Fruit fly (Drosophila melanogaster) whole organism, embryonic: ENCODE results near the gene Lip2.

Experiments used
- ATbp ChIP-seq: fragments of 200-800 bp; sonication (Bioruptor generic); optimal IDR thresholded peaks from 2 replicates; lab custom pipeline; 2017; ENCODE audit warnings: missing biosample characterization, mild to moderate bottlenecking, missing genetic modification characterization, missing genetic modification reagents
- Aef1 ChIP-seq: fragments of 200-800 bp; sonication (Bioruptor generic); IDR thresholded peaks from 3 replicates; pipeline ENCODE4 v1.3.6; 2022; ENCODE audit warnings: missing biosample characterization, missing genetic modification characterization
- Asciz ChIP-seq: fragments of 200-800 bp; sonication (Bioruptor generic); optimal IDR thresholded peaks from 2 replicates; lab custom pipeline; 2017; ENCODE audit warnings: missing biosample characterization, mild to moderate bottlenecking, missing genetic modification characterization, missing genetic modification reagents
- B-H1 ChIP-seq: fragments of 200-800 bp; sonication (Bioruptor generic); IDR thresholded peaks from 3 replicates; pipeline ENCODE4 v1.3.6; 2022; ENCODE audit warnings: missing biosample characterization, missing genetic modification characterization
- B-H2 ChIP-seq: fragments of 200-800 bp; sonication (Bioruptor generic); optimal IDR thresholded peaks from 2 replicates; lab custom pipeline; 2018; ENCODE audit warnings: missing biosample characterization, mild to moderate bottlenecking, missing genetic modification characterization
- BtbVII ChIP-seq: fragments of 200-800 bp; sonication (Bioruptor generic); optimal IDR thresholded peaks from 3 replicates; lab custom pipeline; 2017; ENCODE audit warnings: missing biosample characterization, mild to moderate bottlenecking, missing genetic modification characterization
- CG10462 ChIP-seq: fragments of 200-800 bp; sonication (Bioruptor generic); optimal IDR thresholded peaks from 2 replicates; lab custom pipeline; 2016; ENCODE audit warnings: missing biosample characterization, missing genetic modification characterization
- CG10979 ChIP-seq: fragments of 200-800 bp; sonication (Bioruptor generic); optimal IDR thresholded peaks from 2 replicates; lab custom pipeline; 2018; ENCODE audit warnings: missing biosample characterization, mild to moderate bottlenecking, missing genetic modification characterization, moderate library complexity
- CG14441 ChIP-seq: fragments of 200-800 bp; sonication (Bioruptor generic); IDR thresholded peaks from 2 replicates; pipeline ENCODE4 v1.3.6; 2022; ENCODE audit warnings: missing biosample characterization, missing genetic modification characterization
- CG14860 ChIP-seq: fragments of 200-800 bp; sonication (Bioruptor generic); IDR thresholded peaks from 3 replicates; pipeline ENCODE4 v1.3.6; 2022; ENCODE audit warnings: missing biosample characterization, missing genetic modification characterization; ENCODE audit not compliant: partially characterized antibody
- CG15696 ChIP-seq: fragments of 200-800 bp; sonication (Bioruptor generic); optimal IDR thresholded peaks from 2 replicates; lab custom pipeline; 2019; ENCODE audit warnings: missing biosample characterization, mild to moderate bottlenecking, missing genetic modification characterization, moderate library complexity
- CG1647 ChIP-seq: fragments of 200-800 bp; sonication (Bioruptor generic); optimal IDR thresholded peaks from 3 replicates; lab custom pipeline; 2016; ENCODE audit warnings: missing biosample characterization, missing genetic modification characterization
- CG2116 ChIP-seq: fragments of 200-800 bp; sonication (Bioruptor generic); optimal IDR thresholded peaks from 3 replicates; lab custom pipeline; 2018; ENCODE audit warnings: missing biosample characterization, mild to moderate bottlenecking, missing genetic modification characterization
- CG34422 ChIP-seq: fragments of 200-800 bp; sonication (Bioruptor generic); IDR thresholded peaks from 3 replicates; pipeline ENCODE4 v1.3.6; 2022; ENCODE audit warnings: missing biosample characterization, missing genetic modification characterization
- CG5953 ChIP-seq: fragments of 200-800 bp; sonication (Bioruptor generic); IDR thresholded peaks from 2 replicates; pipeline ENCODE4 v1.3.6; 2022; ENCODE audit warnings: missing biosample characterization, missing genetic modification characterization
- CG6765 ChIP-seq: fragments of 200-800 bp; sonication (Bioruptor generic); optimal IDR thresholded peaks from 3 replicates; lab custom pipeline; 2017; ENCODE audit warnings: missing biosample characterization, mild to moderate bottlenecking, missing genetic modification characterization
- CG8290 ChIP-seq, 3 experiments: fragments of 200-800 bp; sonication (Bioruptor generic); optimal IDR thresholded peaks; 2 replicates each; lab custom pipeline; 2016 to 2019; ENCODE audit warnings: missing biosample characterization in 3 of 3, missing genetic modification characterization in 3 of 3, mild to moderate bottlenecking in 2 of 3, moderate library complexity in 1 of 3
- CG9797 ChIP-seq: fragments of 200-800 bp; sonication (Bioruptor generic); optimal IDR thresholded peaks from 3 replicates; lab custom pipeline; 2018; ENCODE audit warnings: missing biosample characterization, mild to moderate bottlenecking, missing genetic modification characterization
- CkIIα-i1 ChIP-seq: fragments of 200-800 bp; sonication (Bioruptor generic); IDR thresholded peaks from 2 replicates; pipeline ENCODE4 v1.3.6; 2022; ENCODE audit warnings: missing biosample characterization, missing genetic modification characterization
- CrebB ChIP-seq: fragments of 200-800 bp; sonication (Bioruptor generic); optimal IDR thresholded peaks from 3 replicates; lab custom pipeline; 2018; ENCODE audit warnings: missing biosample characterization, mild to moderate bottlenecking, missing genetic modification characterization
- Dek ChIP-seq: fragments of 200-800 bp; sonication (Bioruptor generic); optimal IDR thresholded peaks from 3 replicates; lab custom pipeline; 2019; ENCODE audit warnings: missing biosample characterization, mild to moderate bottlenecking, missing genetic modification characterization, moderate library complexity
- Doc2 ChIP-seq: fragments of 200-800 bp; sonication (Bioruptor generic); IDR thresholded peaks from 2 replicates; pipeline ENCODE4 v1.3.6; 2022; ENCODE audit warnings: missing biosample characterization, missing genetic modification characterization
- Dp ChIP-seq: fragments of 200-800 bp; sonication (Bioruptor generic); optimal IDR thresholded peaks from 2 replicates; lab custom pipeline; 2018; ENCODE audit warnings: missing biosample characterization, mild to moderate bottlenecking, missing genetic modification characterization, moderate library complexity
- Drgx ChIP-seq: fragments of 200-800 bp; sonication (Bioruptor generic); IDR thresholded peaks from 2 replicates; pipeline ENCODE4 v1.3.6; 2022; ENCODE audit warnings: missing biosample characterization, missing genetic modification characterization
- Gsc ChIP-seq: fragments of 200-800 bp; sonication (Bioruptor generic); IDR thresholded peaks from 2 replicates; pipeline ENCODE4 v1.3.6; 2022; ENCODE audit warnings: missing biosample characterization, missing genetic modification characterization
- Hand ChIP-seq: fragments of 200-800 bp; sonication (Bioruptor generic); optimal IDR thresholded peaks from 2 replicates; lab custom pipeline; 2017; ENCODE audit warnings: mild to moderate bottlenecking, missing biosample characterization, missing genetic modification reagents, missing genetic modification characterization
- Jarid2 ChIP-seq: fragments of 200-800 bp; sonication (Bioruptor generic); optimal IDR thresholded peaks from 3 replicates; lab custom pipeline; 2017; ENCODE audit warnings: mild to moderate bottlenecking, missing biosample characterization, missing genetic modification reagents, missing genetic modification characterization
- Mrtf ChIP-seq: fragments of 200-800 bp; sonication (Bioruptor generic); IDR thresholded peaks from 3 replicates; pipeline ENCODE4 v1.3.6; 2022; ENCODE audit warnings: missing biosample characterization, missing genetic modification characterization
- Sox100B ChIP-seq: fragments of 200-800 bp; sonication (Bioruptor generic); optimal IDR thresholded peaks from 3 replicates; lab custom pipeline; 2018; ENCODE audit warnings: missing biosample characterization, mild to moderate bottlenecking, missing genetic modification characterization
- ac ChIP-seq: fragments of 200-800 bp; sonication (Bioruptor generic); optimal IDR thresholded peaks from 3 replicates; lab custom pipeline; 2017; ENCODE audit warnings: missing biosample characterization, mild to moderate bottlenecking, missing genetic modification characterization
- al ChIP-seq: fragments of 200-800 bp; sonication (Bioruptor generic); IDR thresholded peaks from 2 replicates; pipeline ENCODE4 v1.3.6; 2022; ENCODE audit warnings: missing biosample characterization, missing genetic modification characterization
- ara ChIP-seq: fragments of 200-800 bp; sonication (Bioruptor generic); IDR thresholded peaks from 2 replicates; pipeline ENCODE4 v1.3.6; 2022; ENCODE audit warnings: missing biosample characterization, missing genetic modification characterization
- ase ChIP-seq: fragments of 200-800 bp; sonication (Bioruptor generic); IDR thresholded peaks from 3 replicates; pipeline ENCODE4 v1.3.6; 2022; ENCODE audit warnings: missing biosample characterization, missing genetic modification characterization
- br ChIP-seq: fragments of >200 bp; optimal IDR thresholded peaks from 2 replicates; lab custom pipeline; 2017
- cato ChIP-seq: fragments of 200-800 bp; sonication (Bioruptor generic); optimal IDR thresholded peaks from 2 replicates; lab custom pipeline; 2016; ENCODE audit warnings: missing biosample characterization, missing genetic modification characterization, borderline replicate concordance
- ci ChIP-seq: fragments of 200-800 bp; sonication (Bioruptor generic); IDR thresholded peaks from 3 replicates; pipeline ENCODE4 v1.3.6; 2022; ENCODE audit warnings: missing biosample characterization, missing genetic modification characterization
- danr ChIP-seq: fragments of 200-800 bp; sonication (Bioruptor generic); IDR thresholded peaks from 2 replicates; pipeline ENCODE4 v1.3.6; 2022; ENCODE audit warnings: missing biosample characterization, missing genetic modification characterization
- dimm ChIP-seq: fragments of 200-800 bp; sonication (Bioruptor generic); IDR thresholded peaks from 2 replicates; pipeline ENCODE4 v1.3.6; 2022; ENCODE audit warnings: missing biosample characterization, missing genetic modification characterization
- gsb ChIP-seq: fragments of 200-800 bp; sonication (Bioruptor generic); IDR thresholded peaks from 2 replicates; pipeline ENCODE4 v1.3.6; 2022; ENCODE audit warnings: missing biosample characterization, missing genetic modification characterization
- hkb ChIP-seq, 2 experiments: fragments of 200-800 bp in 1 of 2; fragments of >200 bp in 1 of 2; sonication (Bioruptor generic) in 1 of 2; IDR thresholded peaks in 1 of 2; optimal IDR thresholded peaks in 1 of 2; 2 replicates each; pipeline versions ENCODE4 v1.3.6 to Lab custom; 2017 to 2022; ENCODE audit warnings: missing biosample characterization in 1 of 2, missing genetic modification characterization in 1 of 2
- jigr1 ChIP-seq: fragments of 200-800 bp; sonication (Bioruptor generic); IDR thresholded peaks from 3 replicates; pipeline ENCODE4 v1.3.6; 2022; ENCODE audit warnings: missing biosample characterization, missing genetic modification characterization
- kni ChIP-seq: fragments of 200-800 bp; sonication (Bioruptor generic); optimal IDR thresholded peaks from 3 replicates; lab custom pipeline; 2017; ENCODE audit warnings: mild to moderate bottlenecking, missing biosample characterization, missing genetic modification reagents, missing genetic modification characterization
- nerfin-2 ChIP-seq: fragments of 200-800 bp; sonication (Bioruptor generic); IDR thresholded peaks from 2 replicates; pipeline ENCODE4 v1.3.6; 2022; ENCODE audit warnings: missing biosample characterization, missing genetic modification characterization; ENCODE audit not compliant: partially characterized antibody
- pum ChIP-seq: fragments of 200-800 bp; sonication (Bioruptor generic); optimal IDR thresholded peaks from 2 replicates; lab custom pipeline; 2016; ENCODE audit warnings: missing biosample characterization, missing genetic modification characterization
- toy ChIP-seq: fragments of 200-800 bp; sonication (Bioruptor generic); IDR thresholded peaks from 2 replicates; pipeline ENCODE4 v1.3.6; 2022; ENCODE audit warnings: missing biosample characterization, missing genetic modification characterization
- usp ChIP-seq: fragments of >200 bp; optimal IDR thresholded peaks from 2 replicates; lab custom pipeline; 2017; ENCODE audit warnings: missing biosample characterization, missing genetic modification characterization
- vfl ChIP-seq: fragments of 200-800 bp; sonication (Bioruptor generic); optimal IDR thresholded peaks from 2 replicates; lab custom pipeline; 2016; ENCODE audit warnings: missing biosample characterization, missing genetic modification characterization
- wdn ChIP-seq: fragments of 200-800 bp; sonication (Bioruptor generic); IDR thresholded peaks from 2 replicates; pipeline ENCODE4 v1.3.6; 2022; ENCODE audit warnings: missing biosample characterization, missing genetic modification characterization
- zf30C ChIP-seq: fragments of 200-800 bp; sonication (Bioruptor generic); optimal IDR thresholded peaks from 3 replicates; lab custom pipeline; 2018; ENCODE audit warnings: missing biosample characterization, mild to moderate bottlenecking, missing genetic modification characterization
- zfh1 ChIP-seq: fragments of 200-800 bp; sonication (Bioruptor generic); IDR thresholded peaks from 3 replicates; pipeline ENCODE4 v1.3.6; 2022; ENCODE audit warnings: missing biosample characterization, missing genetic modification characterization

Lip2 gene

DNA sequence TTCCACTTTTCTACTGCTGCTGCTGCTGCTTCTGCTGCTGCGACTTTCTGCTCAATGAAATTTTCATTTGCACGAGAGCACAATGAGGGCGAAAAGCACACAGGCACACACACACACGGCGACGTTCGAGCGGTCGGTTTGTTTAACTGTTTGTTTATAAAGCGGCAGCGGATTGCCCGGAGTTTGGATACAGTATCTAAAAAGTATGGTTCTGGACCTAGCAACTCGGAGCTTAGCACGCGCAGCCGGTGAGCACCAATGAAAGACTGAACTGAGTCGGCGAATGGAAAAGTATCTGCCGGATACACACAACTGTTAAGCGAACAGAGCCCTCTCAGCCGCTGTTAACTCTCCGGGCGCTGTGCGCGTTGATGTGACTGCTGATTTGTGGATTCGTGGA lies 46.8 kb upstream of the Lip2 start, which contains the start of gene CG17124 (continued):
- TF ChIP-seq ci (GFP tag; lab: Robert Waterston, UW) (peak; percentile 74; the same call in 2 of the 3 replicates), CkIIα-i1 (GFP tag; lab: Robert Waterston, UW) (no peak), Sox100B (GFP tag; lab: Kevin White, UChicago) (no peak), Asciz (GFP tag; lab: Kevin White, UChicago) (peak; percentile 22), ara (GFP tag; lab: Robert Waterston, UW) (peak; percentile 45; the same call in 1 of the 2 replicates), al (GFP tag; lab: Robert Waterston, UW) (no peak), Doc2 (no peak), pum (GFP tag; lab: Kevin White, UChicago) (no peak), zfh1 (GFP tag; lab: Robert Waterston, UW) (no peak), CG8290 (GFP tag; optimal IDR thresholded peaks at IDR 0.05; lab: Kevin White, UChicago) (no peak), CG8290 (tag; optimal IDR thresholded peaks at IDR 0.05; lab: Kevin White, UChicago) (peak in 1 of 2 experiments; percentile 76), kni (GFP tag; lab: Kevin White, UChicago) (peak; percentile 36), nerfin-2 (no peak), CG2116 (GFP tag; lab: Kevin White, UChicago) (no peak), Drgx (GFP tag; lab: Robert Waterston, UW) (no peak; the same call in 1 of the 2 replicates), B-H1 (GFP tag; lab: Robert Waterston, UW) (no peak; the same call in 2 of the 3 replicates), CG14441 (GFP tag; lab: Robert Waterston, UW) (no peak), dimm (GFP tag; lab: Robert Waterston, UW) (no peak), usp (GFP tag; lab: Kevin White, UChicago) (no peak), ATbp (GFP tag; lab: Kevin White, UChicago) (peak; percentile 14), Gsc (GFP tag; lab: Robert Waterston, UW) (no peak), cato (GFP tag; lab: Kevin White, UChicago) (no peak), CG15696 (tag; lab: Kevin White, UChicago) (no peak), Dp (GFP tag; lab: Kevin White, UChicago) (no peak), wdn (GFP tag; lab: Robert Waterston, UW) (0 out of 2 replicates have a peak, but pooled peaks have one; percentile 29), vfl (GFP tag; lab: Kevin White, UChicago) (no peak), BtbVII (GFP tag; lab: Kevin White, UChicago) (no peak), Hand (GFP tag; lab: Kevin White, UChicago) (peak; percentile 19), CG14860 (no peak), CG6765 (GFP tag; lab: Kevin White, UChicago) (peak; percentile 74), CG5953 (GFP tag; lab: Robert Waterston, UW) (0 out of 2 replicates have a peak, but pooled peaks have one; percentile 51), Jarid2 (peak; percentile 97), CG9797 (GFP tag; lab: Kevin White, UChicago) (no peak), danr (GFP tag; lab: Robert Waterston, UW) (no peak), CG10462 (no peak), CrebB (peak; percentile 30), zf30C (GFP tag; lab: Kevin White, UChicago) (no peak), hkb (optimal IDR thresholded peaks at IDR 0.05; lab: Kevin White, UChicago) (no peak), hkb (GFP tag; IDR thresholded peaks at IDR 0.05; lab: Robert Waterston, UW) (peak; percentile 62), CG10979 (tag; lab: Kevin White, UChicago) (no peak), Aef1 (GFP tag; lab: Robert Waterston, UW) (no peak), Dek (tag; lab: Kevin White, UChicago) (no peak), jigr1 (GFP tag; lab: Robert Waterston, UW) (no peak), ac (GFP tag; lab: Kevin White, UChicago) (no peak), br (lab: Kevin White, UChicago) (no peak), gsb (GFP tag; lab: Robert Waterston, UW) (0 out of 2 replicates have a peak, but pooled peaks have one; percentile 31), CG34422 (GFP tag; lab: Robert Waterston, UW) (peak; percentile 75; the same call in 1 of the 3 replicates), ase (GFP tag; lab: Robert Waterston, UW) (no peak), B-H2 (GFP tag; lab: Kevin White, UChicago) (peak; percentile 68), CG1647 (GFP tag; lab: Kevin White, UChicago) (no peak), Mrtf (GFP tag; lab: Robert Waterston, UW) (no peak), toy (no peak)
